Fruit fly (Drosophila melanogaster) whole organism, prepupa: ENCODE data around the gene RecQ5.

Source experiments
- Blimp-1 ChIP-seq: fragments of 200-800 bp; sonication (Bioruptor generic); optimal IDR thresholded peaks from 3 replicates; lab custom pipeline; 2017; ENCODE audit warnings: missing biosample characterization, missing genetic modification characterization, mild to moderate bottlenecking, moderate library complexity, missing genetic modification reagents
- CG10669 ChIP-seq: fragments of 200-800 bp; sonication (Bioruptor generic); optimal IDR thresholded peaks from 3 replicates; lab custom pipeline; 2018; ENCODE audit warnings: missing biosample characterization, mild to moderate bottlenecking, missing genetic modification characterization, moderate library complexity
- CG11762 ChIP-seq: fragments of 200-800 bp; sonication (Bioruptor generic); optimal IDR thresholded peaks from 3 replicates; lab custom pipeline; 2016; ENCODE audit warnings: missing biosample characterization, missing genetic modification characterization; ENCODE audit not compliant: insufficient read depth
- CG11902 ChIP-seq: fragments of 200-800 bp; sonication (Bioruptor generic); optimal IDR thresholded peaks from 3 replicates; lab custom pipeline; 2016; ENCODE audit warnings: missing biosample characterization, missing genetic modification characterization
- CG15336 ChIP-seq: fragments of 200-800 bp; sonication (Bioruptor generic); IDR thresholded peaks from 2 replicates; pipeline ENCODE4 v1.3.6; 2022; ENCODE audit warnings: missing biosample characterization, missing genetic modification characterization
- CG1621 ChIP-seq: fragments of 200-800 bp; sonication (Bioruptor generic); optimal IDR thresholded peaks from 3 replicates; lab custom pipeline; 2018; ENCODE audit warnings: missing biosample characterization, mild to moderate bottlenecking, missing genetic modification characterization
- CG3032 ChIP-seq: fragments of 200-800 bp; optimal IDR thresholded peaks from 2 replicates; lab custom pipeline; 2019; ENCODE audit warnings: missing biosample characterization, mild to moderate bottlenecking, missing genetic modification characterization, moderate library complexity
- CG3919 ChIP-seq: fragments of 200-800 bp; sonication (Bioruptor generic); optimal IDR thresholded peaks from 3 replicates; lab custom pipeline; 2016; ENCODE audit warnings: missing biosample characterization, missing genetic modification characterization
- CG4318 ChIP-seq: fragments of 200-800 bp; sonication (Bioruptor generic); optimal IDR thresholded peaks from 3 replicates; lab custom pipeline; 2017; ENCODE audit warnings: missing biosample characterization, mild to moderate bottlenecking, missing genetic modification characterization
- CG6276 ChIP-seq: fragments of 200-800 bp; sonication (Bioruptor generic); optimal IDR thresholded peaks from 2 replicates; lab custom pipeline; 2017; ENCODE audit warnings: missing biosample characterization, mild to moderate bottlenecking, missing genetic modification characterization
- CG6792 ChIP-seq: fragments of 200-800 bp; sonication (Bioruptor generic); optimal IDR thresholded peaks from 3 replicates; lab custom pipeline; 2016; ENCODE audit warnings: missing biosample characterization, missing genetic modification characterization
- CG6808 ChIP-seq: fragments of 200-800 bp; sonication (Bioruptor generic); optimal IDR thresholded peaks from 3 replicates; lab custom pipeline; 2017; ENCODE audit warnings: missing biosample characterization, missing genetic modification characterization, mild to moderate bottlenecking, moderate library complexity, missing genetic modification reagents
- CG6854 ChIP-seq: fragments of 200-800 bp; sonication (Bioruptor generic); optimal IDR thresholded peaks from 2 replicates; lab custom pipeline; 2017; ENCODE audit warnings: missing biosample characterization, mild to moderate bottlenecking, missing genetic modification characterization
- CG7368 ChIP-seq: fragments of 200-800 bp; sonication (Bioruptor generic); optimal IDR thresholded peaks from 3 replicates; lab custom pipeline; 2016; ENCODE audit warnings: missing biosample characterization, missing genetic modification characterization
- CG8119 ChIP-seq: fragments of 200-800 bp; sonication (Bioruptor generic); IDR thresholded peaks from 3 replicates; pipeline ENCODE4 v1.3.6; 2022; ENCODE audit warnings: missing biosample characterization, missing genetic modification characterization
- CG8319 ChIP-seq: fragments of 200-800 bp; sonication (Bioruptor generic); optimal IDR thresholded peaks from 3 replicates; lab custom pipeline; 2016; ENCODE audit warnings: missing biosample characterization, missing genetic modification characterization
- CG9139 ChIP-seq: fragments of 200-800 bp; sonication (Bioruptor generic); optimal IDR thresholded peaks from 3 replicates; lab custom pipeline; 2017; ENCODE audit warnings: missing biosample characterization, mild to moderate bottlenecking, missing genetic modification characterization
- Eip75B ChIP-seq: fragments of 200-800 bp; sonication (Bioruptor generic); optimal IDR thresholded peaks from 3 replicates; lab custom pipeline; 2016; ENCODE audit warnings: missing biosample characterization, missing genetic modification characterization
- Eip78C ChIP-seq: fragments of 200-800 bp; sonication (Bioruptor generic); peaks from one replicate; lab custom pipeline; 2016; ENCODE audit warnings: missing biosample characterization, missing genetic modification characterization
- Ets21C ChIP-seq: fragments of 200-800 bp; sonication (Bioruptor generic); optimal IDR thresholded peaks from 3 replicates; lab custom pipeline; 2016; ENCODE audit warnings: missing biosample characterization, missing genetic modification characterization
- Ets96B ChIP-seq: fragments of 200-800 bp; optimal IDR thresholded peaks from 2 replicates; lab custom pipeline; 2019; ENCODE audit warnings: missing biosample characterization, mild to moderate bottlenecking, missing genetic modification characterization, moderate library complexity
- Gug ChIP-seq: fragments of 200-800 bp; sonication (Bioruptor generic); IDR thresholded peaks from 2 replicates; pipeline ENCODE4 v1.3.6; 2022; ENCODE audit warnings: missing biosample characterization, missing genetic modification characterization
- Hr39 ChIP-seq: fragments of 200-800 bp; sonication (Bioruptor generic); optimal IDR thresholded peaks from 2 replicates; lab custom pipeline; 2016; ENCODE audit warnings: missing biosample characterization, missing genetic modification characterization
- Lpt ChIP-seq: fragments of 200-800 bp; sonication (Bioruptor generic); optimal IDR thresholded peaks from 3 replicates; lab custom pipeline; 2016; ENCODE audit warnings: missing biosample characterization, missing genetic modification characterization
- Met ChIP-seq: fragments of 200-800 bp; sonication (Bioruptor generic); optimal IDR thresholded peaks from 3 replicates; lab custom pipeline; 2016; ENCODE audit warnings: missing biosample characterization, missing genetic modification characterization
- OdsH ChIP-seq: fragments of 200-800 bp; sonication (Bioruptor generic); optimal IDR thresholded peaks from 3 replicates; lab custom pipeline; 2016; ENCODE audit warnings: missing biosample characterization, missing genetic modification characterization
- Sox102F ChIP-seq: fragments of 200-800 bp; sonication (Bioruptor generic); optimal IDR thresholded peaks from 2 replicates; lab custom pipeline; 2016; ENCODE audit warnings: missing biosample characterization, mild to moderate bottlenecking, missing genetic modification characterization
- Sox14 ChIP-seq: fragments of 200-800 bp; sonication (Bioruptor generic); optimal IDR thresholded peaks from 3 replicates; lab custom pipeline; 2016; ENCODE audit warnings: missing biosample characterization, missing genetic modification characterization
- Sox15 ChIP-seq: fragments of 200-800 bp; sonication (Bioruptor generic); optimal IDR thresholded peaks from 3 replicates; lab custom pipeline; 2016; ENCODE audit warnings: missing biosample characterization, missing genetic modification characterization
- achi ChIP-seq: fragments of 200-800 bp; sonication (Bioruptor generic); optimal IDR thresholded peaks from 3 replicates; lab custom pipeline; 2016; ENCODE audit warnings: missing biosample characterization, missing genetic modification characterization
- dac ChIP-seq: fragments of 200-800 bp; sonication (Bioruptor generic); optimal IDR thresholded peaks from 2 replicates; lab custom pipeline; 2017; ENCODE audit warnings: missing biosample characterization, mild to moderate bottlenecking, missing genetic modification characterization
- eg ChIP-seq: fragments of 200-800 bp; sonication (Bioruptor generic); IDR thresholded peaks from 3 replicates; pipeline ENCODE4 v1.3.6; 2022; ENCODE audit warnings: missing biosample characterization, missing genetic modification characterization
- esn ChIP-seq: fragments of 200-800 bp; sonication (Bioruptor generic); optimal IDR thresholded peaks from 2 replicates; lab custom pipeline; 2016; ENCODE audit warnings: missing biosample characterization, mild to moderate bottlenecking, missing genetic modification characterization, moderate library complexity
- fd59A ChIP-seq: fragments of 200-800 bp; sonication (Bioruptor generic); optimal IDR thresholded peaks from 2 replicates; lab custom pipeline; 2017; ENCODE audit warnings: missing biosample characterization, mild to moderate bottlenecking, missing genetic modification characterization, missing genetic modification reagents
- fd85E ChIP-seq: fragments of 200-800 bp; sonication (Bioruptor generic); optimal IDR thresholded peaks from 3 replicates; lab custom pipeline; 2016; ENCODE audit warnings: missing biosample characterization, missing genetic modification characterization
- lz ChIP-seq: fragments of 200-800 bp; sonication (Bioruptor generic); optimal IDR thresholded peaks from 3 replicates; lab custom pipeline; 2016; ENCODE audit warnings: missing biosample characterization, missing genetic modification characterization
- net ChIP-seq: fragments of 200-800 bp; sonication (Bioruptor generic); optimal IDR thresholded peaks from 3 replicates; lab custom pipeline; 2016; ENCODE audit warnings: missing biosample characterization, missing genetic modification characterization
- pdm3 ChIP-seq: fragments of 200-800 bp; sonication (Bioruptor generic); optimal IDR thresholded peaks from 3 replicates; lab custom pipeline; 2016; ENCODE audit warnings: missing biosample characterization, missing genetic modification characterization
- spab ChIP-seq: fragments of 200-800 bp; sonication (Bioruptor generic); optimal IDR thresholded peaks from 2 replicates; lab custom pipeline; 2017; ENCODE audit warnings: missing biosample characterization, mild to moderate bottlenecking, missing genetic modification characterization, missing genetic modification reagents
- ss ChIP-seq, 2 experiments: fragments of 200-800 bp; sonication (Bioruptor generic); optimal IDR thresholded peaks; 2 replicates in 1 of 2; 3 replicates in 1 of 2; lab custom pipeline; 2017 to 2018; ENCODE audit warnings: mild to moderate bottlenecking in 2 of 2, missing biosample characterization in 2 of 2, missing genetic modification characterization in 2 of 2, moderate library complexity in 1 of 2
- svp ChIP-seq: fragments of 200-800 bp; sonication (Bioruptor generic); peaks from one replicate; lab custom pipeline; 2016; ENCODE audit warnings: missing biosample characterization, missing genetic modification characterization
- topi ChIP-seq: fragments of 200-800 bp; sonication (Bioruptor generic); optimal IDR thresholded peaks from 3 replicates; lab custom pipeline; 2016; ENCODE audit warnings: missing biosample characterization, missing genetic modification characterization

RecQ5 gene

DNA sequence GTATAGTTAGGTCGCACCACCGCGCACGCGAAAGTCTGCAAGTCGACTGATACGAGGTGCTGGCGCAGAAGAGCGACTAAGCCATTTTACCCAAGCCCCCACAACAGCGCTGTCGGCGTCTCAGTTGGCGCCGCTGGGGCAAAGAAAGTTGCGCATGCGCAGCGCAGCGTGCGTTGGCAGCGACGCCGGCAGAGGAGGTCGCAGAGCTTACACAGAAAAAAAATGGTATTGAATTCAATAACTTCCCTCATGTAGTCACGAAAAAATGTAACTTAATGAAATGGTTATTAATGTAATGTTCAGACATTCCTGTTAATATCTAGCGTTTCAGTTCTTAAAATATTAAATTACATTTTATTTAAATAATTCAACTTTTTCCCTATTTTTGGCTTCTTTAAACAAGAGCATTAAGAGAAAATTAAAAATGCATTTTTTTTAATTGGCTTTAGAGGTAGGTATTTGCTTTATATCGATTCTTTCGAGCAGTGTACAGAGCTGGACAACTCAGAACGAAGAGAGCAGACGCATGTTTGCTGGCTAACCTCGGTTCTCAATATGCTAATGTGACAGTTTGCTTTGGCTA, 46.3 kb upstream of the RecQ5 start, which contains the start of gene CG4914 (continued):
- TF ChIP-seq eg: peak; percentile 77
- peak; percentile 71 for TF ChIP-seq CG3032 (tag; lab: Kevin White, UChicago)
- peak; percentile 94 for TF ChIP-seq esn (GFP tag; lab: Kevin White, UChicago)
- TF ChIP-seq CG6276 (GFP tag; lab: Kevin White, UChicago): peak; percentile 82
- TF ChIP-seq CG6854 (GFP tag; lab: Kevin White, UChicago): peak; percentile 17
- peak; percentile 88 for TF ChIP-seq achi (GFP tag; lab: Kevin White, UChicago)
- TF ChIP-seq ss (GFP tag; optimal IDR thresholded peaks at IDR 0.05; lab: Kevin White, UChicago): peak; percentile 26 to 56
- TF ChIP-seq Eip75B (GFP tag; lab: Kevin White, UChicago): peak; percentile 82
- peak; percentile 62 for TF ChIP-seq CG8319 (GFP tag; lab: Kevin White, UChicago)
- peak; percentile 89 for TF ChIP-seq topi (GFP tag; lab: Kevin White, UChicago)
- peak; percentile 78 for TF ChIP-seq Sox102F
- TF ChIP-seq Blimp-1 (GFP tag; lab: Kevin White, UChicago): peak; percentile 73
- TF ChIP-seq CG15336 (GFP tag; lab: Robert Waterston, UW): peak; percentile 86
- TF ChIP-seq CG7368 (GFP tag; lab: Kevin White, UChicago): peak; percentile 30
- peak; percentile 79 for TF ChIP-seq Sox14 (GFP tag; lab: Kevin White, UChicago)
- TF ChIP-seq CG3919 (GFP tag; lab: Kevin White, UChicago): peak; percentile 85
- peak; percentile 52 for TF ChIP-seq fd59A
- TF ChIP-seq fd85E (GFP tag; lab: Kevin White, UChicago): peak; percentile 17
- TF ChIP-seq CG6808 (GFP tag; lab: Kevin White, UChicago): peak; percentile 63
- peak; percentile 47 for TF ChIP-seq CG11902
- peak; percentile 69 for TF ChIP-seq CG11762 (GFP tag; lab: Kevin White, UChicago)
- TF ChIP-seq CG10669 (GFP tag; lab: Kevin White, UChicago): peak; percentile 57

DNA sequence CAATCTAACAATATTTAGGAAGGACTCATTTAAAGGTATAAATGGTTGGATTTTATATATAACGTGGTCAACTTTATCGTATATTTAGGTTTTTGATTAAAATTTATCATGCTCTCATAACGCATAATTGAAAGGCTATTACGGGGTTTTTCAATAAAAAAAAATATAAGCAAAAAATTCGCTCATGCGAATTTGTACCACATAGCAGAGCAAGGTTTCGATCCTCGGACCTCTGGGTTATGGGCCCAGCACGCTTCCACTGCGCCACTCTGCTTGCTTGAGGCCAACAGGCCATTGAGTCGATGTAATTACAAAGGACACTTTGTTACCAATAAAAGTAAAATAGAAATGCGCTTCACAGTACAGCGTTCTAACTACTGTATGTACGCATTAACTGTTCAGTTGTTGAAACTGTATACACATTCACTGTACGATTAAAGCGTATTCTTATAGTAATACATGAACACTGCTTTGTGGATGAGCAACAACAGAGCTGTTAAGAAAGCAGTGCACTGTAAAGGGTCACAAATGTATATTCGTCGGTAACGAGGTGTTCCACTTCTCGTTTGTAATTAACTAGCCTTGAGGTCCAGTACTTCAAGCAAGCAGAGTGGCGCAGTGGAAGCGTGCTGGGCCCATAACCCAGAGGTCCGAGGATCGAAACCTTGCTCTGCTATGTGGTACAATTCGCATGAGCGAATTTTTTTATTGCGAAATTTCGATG, 42.0 kb upstream of the RecQ5 start:
- TF ChIP-seq Ets96B (no peak), topi (GFP tag; lab: Kevin White, UChicago) (no peak), OdsH (no peak), CG1621 (tag; lab: Kevin White, UChicago) (no peak), Eip78C (peak; percentile 9), svp (GFP tag; lab: Kevin White, UChicago) (peak; percentile 58), CG11762 (GFP tag; lab: Kevin White, UChicago) (no peak)

- TF ChIP-seq OdsH (peak; percentile 11), Blimp-1 (GFP tag; lab: Kevin White, UChicago) (peak; percentile 69), pdm3 (GFP tag; lab: Kevin White, UChicago) (peak; percentile 38), CG4318 (GFP tag; lab: Kevin White, UChicago) (no peak), net (peak; percentile 7), Sox15 (no peak), fd85E (GFP tag; lab: Kevin White, UChicago) (no peak), dac (GFP tag; lab: Kevin White, UChicago) (no peak), CG10669 (GFP tag; lab: Kevin White, UChicago) (peak; percentile 19), CG8119 (GFP tag; lab: Robert Waterston, UW) (no peak), CG3919 (GFP tag; lab: Kevin White, UChicago) (peak; percentile 30), CG11902 (no peak), CG3032 (tag; lab: Kevin White, UChicago) (no peak), CG6792 (peak; percentile 22), CG9139 (no peak), CG6276 (GFP tag; lab: Kevin White, UChicago) (no peak), Met (GFP tag; lab: Kevin White, UChicago) (peak; percentile 46), eg (0 out of 3 replicates have a peak, but pooled peaks have one; percentile 58), Gug (0 out of 2 replicates have a peak, but pooled peaks have one; percentile 26), CG8319 (GFP tag; lab: Kevin White, UChicago) (no peak), spab (GFP tag; lab: Kevin White, UChicago) (no peak), lz (GFP tag; lab: Kevin White, UChicago) (peak; percentile 22), CG6854 (GFP tag; lab: Kevin White, UChicago) (peak; percentile 39), Ets21C (GFP tag; lab: Kevin White, UChicago) (no peak), Lpt (no peak), Hr39 (GFP tag; lab: Kevin White, UChicago) (no peak), Sox102F (peak; percentile 31), CG11762 (GFP tag; lab: Kevin White, UChicago) (no peak), CG15336 (GFP tag; lab: Robert Waterston, UW) (peak; percentile 59)
Observed at dm6 chr3L:14672387-14673110, 40.7 kb upstream of the RecQ5 start, which contains the start of the genes CG43121 and ome. Gene CG43121 (minus strand): TSS chr3L:14672437. Gene ome (plus strand): TSS chr3L:14672839.
